Worm (Caenorhabditis elegans): ENCODE results near the gene zhit-2.

DNA sequence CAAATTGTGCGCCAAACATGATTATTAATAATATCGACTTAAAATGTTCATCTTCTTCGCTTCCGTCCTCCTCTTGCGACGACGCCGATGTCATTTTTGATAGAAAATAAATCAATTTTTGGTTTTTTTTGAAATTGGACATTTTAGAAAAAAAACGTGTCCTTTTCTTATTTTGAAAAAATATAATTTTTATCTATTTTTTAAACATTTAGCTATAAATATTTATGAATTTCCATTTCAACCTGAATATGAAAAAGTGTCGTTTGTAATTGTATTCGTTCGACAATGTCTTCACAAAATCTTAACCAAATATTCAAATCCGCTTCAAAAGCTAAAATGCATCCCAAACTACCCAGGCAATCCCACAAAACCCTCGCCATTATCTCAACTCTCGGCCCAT is 43.2 kb upstream of the zhit-2 start, which contains the start of gene R10E4.3:
- TF ChIP-seq W03F9.2 (tag; optimal IDR thresholded peaks at IDR 0.05): no peak
- TF ChIP-seq him-1 (tag; optimal IDR thresholded peaks at IDR 0.05): no peak
- no peak for TF ChIP-seq dao-5 (tag; optimal IDR thresholded peaks at IDR 0.05)

All from whole organism, L4/young adult.